Fruit fly (Drosophila melanogaster): ENCODE results near the gene Pmvk.

DNA sequence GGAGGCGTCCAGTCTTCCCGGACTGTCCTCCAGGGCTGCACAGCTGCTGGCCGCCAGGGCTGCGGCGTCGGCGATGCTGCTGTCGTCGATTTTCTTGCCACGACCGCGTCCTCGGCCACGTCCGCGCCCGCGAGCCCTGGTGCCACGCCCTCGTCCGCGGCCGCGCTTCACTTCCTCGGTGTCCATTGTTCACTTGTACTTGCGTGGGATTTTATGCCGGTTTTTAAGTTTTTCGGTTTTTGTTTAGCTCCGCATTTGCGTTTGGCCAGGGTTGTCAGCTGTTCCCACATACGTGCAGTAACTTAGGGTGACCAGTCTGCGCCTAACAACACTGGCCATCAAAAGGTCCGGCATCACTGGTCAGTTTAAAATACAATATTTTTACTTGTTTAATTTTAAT lies 2.0 kb upstream of the Pmvk start, which contains the start of gene Hakai:
- TF ChIP-seq Sry-δ (GFP tag; optimal IDR thresholded peaks at IDR 0.05), result peak; percentile 55
- TF ChIP-seq pros (GFP tag; optimal IDR thresholded peaks at IDR 0.05), result no peak

Data from whole organism, embryonic.